Fruit fly (Drosophila melanogaster) whole organism, embryonic: ENCODE results near the gene HP1c.

ENCODE experiments used
- Aef1 ChIP-seq: fragments of 200-800 bp; sonication (Bioruptor generic); IDR thresholded peaks from 3 replicates; pipeline ENCODE4 v1.3.6; 2022; ENCODE audit warnings: missing biosample characterization, missing genetic modification characterization
- Atf-2 ChIP-seq: fragments of 200-800 bp; sonication (Bioruptor generic); optimal IDR thresholded peaks from 2 replicates; lab custom pipeline; 2016; ENCODE audit warnings: missing biosample characterization, missing genetic modification characterization
- BEAF-32 ChIP-seq: fragments of 200-800 bp; sonication (Bioruptor generic); optimal IDR thresholded peaks from 3 replicates; lab custom pipeline; 2017; ENCODE audit warnings: missing biosample characterization, missing genetic modification characterization, mild to moderate bottlenecking, moderate library complexity, missing genetic modification reagents
- BtbVII ChIP-seq: fragments of 200-800 bp; sonication (Bioruptor generic); optimal IDR thresholded peaks from 3 replicates; lab custom pipeline; 2017; ENCODE audit warnings: missing biosample characterization, mild to moderate bottlenecking, missing genetic modification characterization
- CG10274 ChIP-seq: fragments of 200-800 bp; sonication (Bioruptor generic); optimal IDR thresholded peaks from 3 replicates; lab custom pipeline; 2017; ENCODE audit warnings: missing biosample characterization, mild to moderate bottlenecking, missing genetic modification characterization
- CG10543 ChIP-seq: fragments of 200-800 bp; sonication (Bioruptor generic); optimal IDR thresholded peaks from 3 replicates; lab custom pipeline; 2017; ENCODE audit warnings: missing biosample characterization, mild to moderate bottlenecking, missing genetic modification characterization, moderate library complexity
- CG10654 ChIP-seq: fragments of 200-800 bp; sonication (Bioruptor generic); optimal IDR thresholded peaks from 2 replicates; lab custom pipeline; 2016; ENCODE audit warnings: missing biosample characterization, missing genetic modification characterization
- CG13287 ChIP-seq: fragments of 200-800 bp; sonication (Bioruptor generic); IDR thresholded peaks from 2 replicates; pipeline ENCODE4 v1.3.6; 2022; ENCODE audit warnings: missing biosample characterization, missing genetic modification characterization; ENCODE audit not compliant: partially characterized antibody
- CG13894 ChIP-seq: fragments of 200-800 bp; sonication (Bioruptor generic); optimal IDR thresholded peaks from 3 replicates; lab custom pipeline; 2018; ENCODE audit warnings: missing biosample characterization, mild to moderate bottlenecking, missing genetic modification characterization, moderate library complexity
- CG1602 ChIP-seq: fragments of 200-800 bp; sonication (Bioruptor generic); optimal IDR thresholded peaks from 3 replicates; lab custom pipeline; 2016; ENCODE audit warnings: missing biosample characterization, missing genetic modification characterization
- CG1603 ChIP-seq: fragments of 200-800 bp; sonication (Bioruptor generic); optimal IDR thresholded peaks from 2 replicates; lab custom pipeline; 2019; ENCODE audit warnings: missing biosample characterization, mild to moderate bottlenecking, missing genetic modification characterization, moderate library complexity
- CG1832 ChIP-seq: fragments of 200-800 bp; sonication (Bioruptor generic); optimal IDR thresholded peaks from 2 replicates; lab custom pipeline; 2017; ENCODE audit warnings: missing biosample characterization, mild to moderate bottlenecking, missing genetic modification characterization, inconsistent platforms
- CG31224 ChIP-seq: fragments of 200-800 bp; sonication (Bioruptor generic); IDR thresholded peaks from 2 replicates; pipeline ENCODE4 v1.3.6; 2022; ENCODE audit warnings: missing biosample characterization, missing genetic modification characterization
- CG4360 ChIP-seq: fragments of 200-800 bp; sonication (Bioruptor generic); IDR thresholded peaks from 2 replicates; pipeline ENCODE4 v1.3.6; 2022; ENCODE audit warnings: missing biosample characterization, missing genetic modification characterization
- CG6175 ChIP-seq: fragments of 200-800 bp; sonication (Bioruptor generic); IDR thresholded peaks from 3 replicates; pipeline ENCODE4 v1.3.6; 2022; ENCODE audit warnings: missing biosample characterization, missing genetic modification characterization
- CG6272 ChIP-seq: fragments of 200-800 bp; sonication (Bioruptor generic); IDR thresholded peaks from 2 replicates; pipeline ENCODE4 v1.3.6; 2022; ENCODE audit warnings: missing biosample characterization, missing genetic modification characterization
- CG9817 ChIP-seq: fragments of 200-800 bp; sonication (Bioruptor generic); optimal IDR thresholded peaks from 2 replicates; lab custom pipeline; 2018; ENCODE audit warnings: missing biosample characterization, mild to moderate bottlenecking, missing genetic modification characterization, moderate library complexity
- Dll ChIP-seq: fragments of 200-800 bp; sonication (Bioruptor generic); IDR thresholded peaks from 4 replicates; pipeline ENCODE4 v1.3.6; 2022; ENCODE audit warnings: missing biosample characterization, missing genetic modification characterization; ENCODE audit not compliant: partially characterized antibody
- Ets65A ChIP-seq: fragments of 200-800 bp; sonication (Bioruptor generic); peaks from one replicate; lab custom pipeline; 2016; ENCODE audit warnings: missing biosample characterization, missing genetic modification characterization
- Ets97D ChIP-seq: fragments of 200-800 bp; sonication (Bioruptor generic); optimal IDR thresholded peaks from 3 replicates; lab custom pipeline; 2016; ENCODE audit warnings: missing biosample characterization, missing genetic modification characterization
- Gug ChIP-seq: fragments of 200-800 bp; sonication (Bioruptor generic); IDR thresholded peaks from 4 replicates; pipeline ENCODE4 v1.3.6; 2022; ENCODE audit warnings: missing biosample characterization, missing genetic modification characterization
- HLH4C ChIP-seq: fragments of 200-800 bp; sonication (Bioruptor generic); IDR thresholded peaks from 3 replicates; pipeline ENCODE4 v1.3.6; 2022; ENCODE audit warnings: missing biosample characterization, missing genetic modification characterization; ENCODE audit not compliant: partially characterized antibody
- Hmx ChIP-seq: fragments of 200-800 bp; sonication (Bioruptor generic); optimal IDR thresholded peaks from 2 replicates; lab custom pipeline; 2016; ENCODE audit warnings: missing biosample characterization, missing genetic modification characterization
- MBD-R2 ChIP-seq: fragments of 200-800 bp; sonication (Bioruptor generic); IDR thresholded peaks from 2 replicates; pipeline ENCODE4 v1.3.6; 2022; ENCODE audit warnings: missing biosample characterization, missing genetic modification characterization
- Med ChIP-seq: fragments of 200-800 bp; sonication (Bioruptor generic); peaks from one replicate; lab custom pipeline; 2016; ENCODE audit warnings: missing biosample characterization, missing genetic modification characterization, mild to moderate bottlenecking, inconsistent platforms, moderate library complexity
- Rfx ChIP-seq: fragments of 200-800 bp; sonication (Bioruptor generic); IDR thresholded peaks from 2 replicates; pipeline ENCODE4 v1.3.6; 2022; ENCODE audit warnings: missing biosample characterization, missing genetic modification characterization
- Scr ChIP-seq: fragments of 200-800 bp; sonication (Bioruptor generic); IDR thresholded peaks from 2 replicates; pipeline ENCODE4 v1.3.6; 2022; ENCODE audit warnings: missing biosample characterization, missing genetic modification characterization; ENCODE audit not compliant: partially characterized antibody
- aop ChIP-seq: fragments of 200-800 bp; sonication (Bioruptor generic); IDR thresholded peaks from 2 replicates; pipeline ENCODE4 v1.3.6; 2022; ENCODE audit warnings: missing biosample characterization, missing genetic modification characterization
- ara ChIP-seq: fragments of 200-800 bp; sonication (Bioruptor generic); IDR thresholded peaks from 2 replicates; pipeline ENCODE4 v1.3.6; 2022; ENCODE audit warnings: missing biosample characterization, missing genetic modification characterization
- bbx ChIP-seq: fragments of 200-800 bp; sonication (Bioruptor generic); IDR thresholded peaks from 2 replicates; pipeline ENCODE4 v1.3.6; 2022; ENCODE audit warnings: missing biosample characterization, missing genetic modification characterization; ENCODE audit not compliant: partially characterized antibody
- cg ChIP-seq: fragments of 200-800 bp; sonication (Bioruptor generic); optimal IDR thresholded peaks from 3 replicates; lab custom pipeline; 2019; ENCODE audit warnings: missing biosample characterization, mild to moderate bottlenecking, missing genetic modification characterization, moderate library complexity
- crc ChIP-seq: fragments of 200-800 bp; sonication (Bioruptor generic); optimal IDR thresholded peaks from 2 replicates; lab custom pipeline; 2016; ENCODE audit warnings: missing biosample characterization, missing genetic modification characterization
- dimm ChIP-seq: fragments of 200-800 bp; sonication (Bioruptor generic); IDR thresholded peaks from 2 replicates; pipeline ENCODE4 v1.3.6; 2022; ENCODE audit warnings: missing biosample characterization, missing genetic modification characterization
- dpn ChIP-seq, 2 experiments: fragments of 200-800 bp; sonication (Bioruptor generic); optimal IDR thresholded peaks; 3 replicates each; lab custom pipeline; 2016; ENCODE audit warnings: missing biosample characterization in 2 of 2, missing genetic modification characterization in 2 of 2
- emc ChIP-seq: fragments of 200-800 bp; sonication (Bioruptor generic); optimal IDR thresholded peaks from 2 replicates; lab custom pipeline; 2016; ENCODE audit warnings: missing biosample characterization, missing genetic modification characterization
- ftz-f1 ChIP-seq: fragments of 200-800 bp; sonication (Bioruptor generic); optimal IDR thresholded peaks from 2 replicates; lab custom pipeline; 2016; ENCODE audit warnings: missing biosample characterization, missing genetic modification characterization
- hb ChIP-seq: fragments of 200-800 bp; sonication (Bioruptor generic); IDR thresholded peaks from 3 replicates; pipeline ENCODE4 v1.3.6; 2022; ENCODE audit warnings: missing biosample characterization, missing genetic modification characterization; ENCODE audit not compliant: partially characterized antibody
- kay ChIP-seq: fragments of 200-800 bp; sonication (Bioruptor generic); optimal IDR thresholded peaks from 2 replicates; lab custom pipeline; 2016; ENCODE audit warnings: missing biosample characterization, missing genetic modification characterization
- kni ChIP-seq: fragments of 200-800 bp; sonication (Bioruptor generic); optimal IDR thresholded peaks from 3 replicates; lab custom pipeline; 2017; ENCODE audit warnings: mild to moderate bottlenecking, missing biosample characterization, missing genetic modification reagents, missing genetic modification characterization
- knrl ChIP-seq: fragments of 200-800 bp; sonication (Bioruptor generic); IDR thresholded peaks from 3 replicates; pipeline ENCODE4 v1.3.6; 2022; ENCODE audit warnings: missing biosample characterization, missing genetic modification characterization; ENCODE audit not compliant: partially characterized antibody
- lilli ChIP-seq: fragments of 200-800 bp; sonication (Bioruptor generic); optimal IDR thresholded peaks from 3 replicates; lab custom pipeline; 2016; ENCODE audit warnings: missing biosample characterization, missing genetic modification characterization
- mirr ChIP-seq: fragments of 200-800 bp; sonication (Bioruptor generic); optimal IDR thresholded peaks from 3 replicates; lab custom pipeline; 2018; ENCODE audit warnings: missing biosample characterization, mild to moderate bottlenecking, missing genetic modification characterization
- org-1 ChIP-seq: fragments of 200-800 bp; sonication (Bioruptor generic); optimal IDR thresholded peaks from 2 replicates; lab custom pipeline; 2017; ENCODE audit warnings: missing biosample characterization, missing genetic modification characterization
- sens ChIP-seq: fragments of 200-800 bp; sonication (Bioruptor generic); peaks from one replicate; lab custom pipeline; 2016; ENCODE audit warnings: missing biosample characterization, missing genetic modification characterization
- sna ChIP-seq: fragments of 200-800 bp; sonication (Bioruptor generic); IDR thresholded peaks from 2 replicates; pipeline ENCODE4 v1.3.6; 2022; ENCODE audit warnings: missing biosample characterization, missing genetic modification characterization; ENCODE audit not compliant: partially characterized antibody
- toy ChIP-seq: fragments of 200-800 bp; sonication (Bioruptor generic); IDR thresholded peaks from 2 replicates; pipeline ENCODE4 v1.3.6; 2022; ENCODE audit warnings: missing biosample characterization, missing genetic modification characterization
- trem ChIP-seq: fragments of 200-800 bp; optimal IDR thresholded peaks from 3 replicates; lab custom pipeline; 2019; ENCODE audit warnings: missing biosample characterization, mild to moderate bottlenecking, missing genetic modification characterization, moderate library complexity
- twi ChIP-seq: fragments of 200-800 bp; optimal IDR thresholded peaks from 2 replicates; lab custom pipeline; 2019; ENCODE audit warnings: missing biosample characterization, mild to moderate bottlenecking, missing genetic modification characterization, moderate library complexity
- vnd ChIP-seq: fragments of 200-800 bp; sonication (Bioruptor generic); IDR thresholded peaks from 3 replicates; pipeline ENCODE4 v1.3.6; 2022; ENCODE audit warnings: missing biosample characterization, missing genetic modification characterization; ENCODE audit not compliant: partially characterized antibody
- zfh2 ChIP-seq: fragments of 200-800 bp; sonication (Bioruptor generic); optimal IDR thresholded peaks from 2 replicates; lab custom pipeline; 2016; ENCODE audit warnings: missing biosample characterization, missing genetic modification characterization

Gene HP1c

dm6 chr3R:22726771-22727455 is 18.5 kb upstream of the HP1c start, which contains the start of gene CG45049 (continued):
- TF ChIP-seq HLH4C (GFP tag; lab: Robert Waterston, UW): peak; percentile 87
- TF ChIP-seq vnd (GFP tag; lab: Robert Waterston, UW): peak; percentile 89
- peak; percentile 79 for TF ChIP-seq CG13287 (GFP tag; lab: Robert Waterston, UW)
- 0 out of 2 replicates have a peak, but pooled peaks have one; percentile 22 for TF ChIP-seq MBD-R2 (GFP tag; lab: Robert Waterston, UW)
- no peak for TF ChIP-seq emc (GFP tag; lab: Kevin White, UChicago)
- peak; percentile 32; the same call in 1 of the 4 replicates for TF ChIP-seq Gug (GFP tag; lab: Robert Waterston, UW)
- TF ChIP-seq CG9817 (tag; lab: Kevin White, UChicago): no peak
- peak; percentile 57 for TF ChIP-seq Med (GFP tag; lab: Kevin White, UChicago)
- peak; percentile 93 for TF ChIP-seq hb (GFP tag; lab: Robert Waterston, UW)
- peak; percentile 26 for TF ChIP-seq CG1603
- no peak for TF ChIP-seq CG13894 (tag; lab: Kevin White, UChicago)
- peak; percentile 4 for TF ChIP-seq trem (tag; lab: Kevin White, UChicago)
- no peak for TF ChIP-seq toy (GFP tag; lab: Robert Waterston, UW)
- peak; percentile 92 for TF ChIP-seq Scr
- TF ChIP-seq CG10654 (GFP tag; lab: Kevin White, UChicago): no peak
- TF ChIP-seq cg (GFP tag; lab: Kevin White, UChicago): peak; percentile 80
- no peak for TF ChIP-seq org-1
- no peak for TF ChIP-seq dimm
- peak; percentile 10 for TF ChIP-seq zfh2 (GFP tag; lab: Kevin White, UChicago)
- TF ChIP-seq CG6272: peak; percentile 37; the same call in 1 of the 2 replicates
- TF ChIP-seq crc (GFP tag; lab: Kevin White, UChicago): no peak
- TF ChIP-seq CG10274 (GFP tag; lab: Kevin White, UChicago): no peak
- TF ChIP-seq dpn (GFP tag; optimal IDR thresholded peaks at IDR 0.05; lab: Kevin White, UChicago): peak in 1 of 2 experiments; percentile 31
- no peak for TF ChIP-seq Hmx (GFP tag; lab: Kevin White, UChicago)
- TF ChIP-seq sna (GFP tag; lab: Robert Waterston, UW): peak; percentile 65
- peak; percentile 85 for TF ChIP-seq CG4360 (GFP tag; lab: Robert Waterston, UW)
- TF ChIP-seq Atf-2 (GFP tag; lab: Kevin White, UChicago): no peak
- no peak for TF ChIP-seq CG1602 (GFP tag; lab: Kevin White, UChicago)
- peak; percentile 6 for TF ChIP-seq Ets97D (GFP tag; lab: Kevin White, UChicago)
- TF ChIP-seq lilli (GFP tag; lab: Kevin White, UChicago): peak; percentile 34
- TF ChIP-seq aop (GFP tag; lab: Robert Waterston, UW): no peak
- peak; percentile 83 for TF ChIP-seq sens
- TF ChIP-seq CG6175 (GFP tag; lab: Robert Waterston, UW): no peak
- TF ChIP-seq Ets65A (GFP tag; lab: Kevin White, UChicago): peak; percentile 35
- no peak for TF ChIP-seq Rfx (GFP tag; lab: Robert Waterston, UW)
- TF ChIP-seq BtbVII: no peak
- no peak for TF ChIP-seq CG1832 (GFP tag; lab: Kevin White, UChicago)
- peak; percentile 84 for TF ChIP-seq BEAF-32 (GFP tag; lab: Kevin White, UChicago)
- peak; percentile 90 for TF ChIP-seq Dll (GFP tag; lab: Robert Waterston, UW)
- no peak for TF ChIP-seq mirr (GFP tag; lab: Kevin White, UChicago)
- TF ChIP-seq bbx (GFP tag; lab: Robert Waterston, UW): peak; percentile 94
- no peak for TF ChIP-seq ara (GFP tag; lab: Robert Waterston, UW)
- peak; percentile 29; the same call in 2 of the 3 replicates for TF ChIP-seq Aef1 (GFP tag; lab: Robert Waterston, UW)
- TF ChIP-seq ftz-f1 (GFP tag; lab: Kevin White, UChicago): peak; percentile 22
- no peak for TF ChIP-seq twi (tag; lab: Kevin White, UChicago)
- peak; percentile 91 for TF ChIP-seq knrl
- TF ChIP-seq kay (GFP tag; lab: Kevin White, UChicago): no peak
- TF ChIP-seq CG31224 (GFP tag; lab: Robert Waterston, UW): no peak
- peak; percentile 40 for TF ChIP-seq kni (GFP tag; lab: Kevin White, UChicago)
- peak; percentile 23 for TF ChIP-seq CG10543
